Fruit fly (Drosophila melanogaster) whole organism, pupa: ENCODE measurements around the gene CG43083.

Source experiments
- CG32121 ChIP-seq: fragments of 200-800 bp; sonication (Bioruptor generic); IDR thresholded peaks from 2 replicates; pipeline ENCODE4 v1.3.6; 2022; ENCODE audit warnings: missing biosample characterization, missing genetic modification characterization
- CG8159 ChIP-seq: fragments of 200-800 bp; sonication (Bioruptor generic); optimal IDR thresholded peaks from 3 replicates; lab custom pipeline; 2018; ENCODE audit warnings: missing biosample characterization, mild to moderate bottlenecking, missing genetic modification characterization, moderate library complexity
- CG9948 ChIP-seq: fragments of 200-800 bp; sonication (Bioruptor generic); optimal IDR thresholded peaks from 2 replicates; lab custom pipeline; 2018; ENCODE audit warnings: missing biosample characterization, mild to moderate bottlenecking, missing genetic modification characterization, moderate library complexity
- Pif1B ChIP-seq: fragments of 200-800 bp; sonication (Bioruptor generic); optimal IDR thresholded peaks from 3 replicates; lab custom pipeline; 2016; ENCODE audit warnings: missing biosample characterization, missing genetic modification characterization

- TF ChIP-seq CG8159, result no peak
- no peak for TF ChIP-seq CG9948 (tag; lab: Kevin White, UChicago)
- no peak for TF ChIP-seq CG32121 (GFP tag; lab: Robert Waterston, UW)
- no peak for TF ChIP-seq Pif1B (GFP tag; lab: Kevin White, UChicago)
Measured at dm6 chr3L:15659341-15659740, 11.0 kb downstream of the CG43083 start, which contains the start of the genes Eig71Eh and Eig71Ei.
